Fruit fly (Drosophila melanogaster) whole organism, embryonic: ENCODE measurements around the gene cort.

Experiments
- Atf6 ChIP-seq: fragments of 200-800 bp; sonication (Bioruptor generic); IDR thresholded peaks from 2 replicates; pipeline ENCODE4 v1.3.6; 2022; ENCODE audit warnings: missing biosample characterization, missing genetic modification characterization
- Awh ChIP-seq: fragments of 200-800 bp; sonication (Bioruptor generic); IDR thresholded peaks from 2 replicates; pipeline ENCODE4, ENCODE4 v1.3.6; 2022; ENCODE audit warnings: missing biosample characterization, missing genetic modification characterization
- B-H1 ChIP-seq: fragments of 200-800 bp; sonication (Bioruptor generic); IDR thresholded peaks from 3 replicates; pipeline ENCODE4 v1.3.6; 2022; ENCODE audit warnings: missing biosample characterization, missing genetic modification characterization
- C15 ChIP-seq: fragments of 200-800 bp; sonication (Bioruptor generic); IDR thresholded peaks from 3 replicates; pipeline ENCODE4 v1.3.6; 2022; ENCODE audit warnings: missing biosample characterization, missing genetic modification characterization
- CG10366 ChIP-seq: fragments of 200-800 bp; sonication (Bioruptor generic); IDR thresholded peaks from 2 replicates; pipeline ENCODE4 v1.3.6; 2022; ENCODE audit warnings: missing biosample characterization, missing genetic modification characterization
- CG10979 ChIP-seq: fragments of 200-800 bp; sonication (Bioruptor generic); optimal IDR thresholded peaks from 2 replicates; lab custom pipeline; 2018; ENCODE audit warnings: missing biosample characterization, mild to moderate bottlenecking, missing genetic modification characterization, moderate library complexity
- CG11504 ChIP-seq: fragments of 200-800 bp; sonication (Bioruptor generic); optimal IDR thresholded peaks from 3 replicates; lab custom pipeline; 2019; ENCODE audit warnings: missing biosample characterization, mild to moderate bottlenecking, missing genetic modification characterization, moderate library complexity
- CG12219 ChIP-seq: fragments of 200-800 bp; sonication (Bioruptor generic); optimal IDR thresholded peaks from 3 replicates; lab custom pipeline; 2018; ENCODE audit warnings: missing biosample characterization, mild to moderate bottlenecking, missing genetic modification characterization
- CG17568 ChIP-seq: fragments of 200-800 bp; sonication (Bioruptor generic); optimal IDR thresholded peaks from 2 replicates; lab custom pipeline; 2018; ENCODE audit warnings: missing biosample characterization, mild to moderate bottlenecking, missing genetic modification characterization, moderate library complexity
- CG17612 ChIP-seq: fragments of 200-800 bp; sonication (Bioruptor generic); IDR thresholded peaks from 2 replicates; pipeline ENCODE4 v1.3.6; 2022; ENCODE audit warnings: missing biosample characterization, missing genetic modification characterization
- CG1832 ChIP-seq: fragments of 200-800 bp; sonication (Bioruptor generic); optimal IDR thresholded peaks from 2 replicates; lab custom pipeline; 2017; ENCODE audit warnings: missing biosample characterization, mild to moderate bottlenecking, missing genetic modification characterization, inconsistent platforms
- CG18599 ChIP-seq: fragments of 200-800 bp; sonication (Bioruptor generic); optimal IDR thresholded peaks from 3 replicates; lab custom pipeline; 2017; ENCODE audit warnings: missing biosample characterization, missing genetic modification characterization, mild to moderate bottlenecking, moderate library complexity, missing genetic modification reagents
- CG2202 ChIP-seq: fragments of 200-800 bp; sonication (Bioruptor generic); optimal IDR thresholded peaks from 2 replicates; lab custom pipeline; 2018; ENCODE audit warnings: missing biosample characterization, mild to moderate bottlenecking, missing genetic modification characterization
- CG31388 ChIP-seq: fragments of 200-800 bp; sonication (Bioruptor generic); optimal IDR thresholded peaks from 2 replicates; lab custom pipeline; 2016; ENCODE audit warnings: missing biosample characterization, missing genetic modification characterization
- CG42726 ChIP-seq: fragments of 200-800 bp; sonication (Bioruptor generic); IDR thresholded peaks from 2 replicates; pipeline ENCODE4 v1.3.6; 2022; ENCODE audit warnings: missing biosample characterization, missing genetic modification characterization; ENCODE audit not compliant: partially characterized antibody
- CG4854 ChIP-seq: fragments of 200-800 bp; sonication (Bioruptor generic); optimal IDR thresholded peaks from 2 replicates; lab custom pipeline; 2016; ENCODE audit warnings: missing biosample characterization, missing genetic modification characterization, inconsistent platforms
- CG5180 ChIP-seq: fragments of 200-800 bp; sonication (Bioruptor generic); optimal IDR thresholded peaks from 3 replicates; lab custom pipeline; 2017; ENCODE audit warnings: missing biosample characterization, missing genetic modification characterization, mild to moderate bottlenecking, moderate library complexity, missing genetic modification reagents
- CG7271 ChIP-seq: fragments of 200-800 bp; sonication (Bioruptor generic); optimal IDR thresholded peaks from 2 replicates; lab custom pipeline; 2018; ENCODE audit warnings: missing biosample characterization, mild to moderate bottlenecking, missing genetic modification characterization, moderate library complexity
- CG7372 ChIP-seq: fragments of 200-800 bp; sonication (Bioruptor generic); IDR thresholded peaks from 2 replicates; pipeline ENCODE4 v1.3.6; 2022; ENCODE audit warnings: missing biosample characterization, missing genetic modification characterization
- CG8478 ChIP-seq: fragments of >200 bp; optimal IDR thresholded peaks from 2 replicates; lab custom pipeline; 2018
- CG8765 ChIP-seq: fragments of 200-800 bp; sonication (Bioruptor generic); IDR thresholded peaks from 2 replicates; pipeline ENCODE4 v1.3.6; 2022; ENCODE audit warnings: missing biosample characterization, missing genetic modification characterization
- Camta ChIP-seq: fragments of 200-800 bp; sonication (Bioruptor generic); optimal IDR thresholded peaks from 2 replicates; lab custom pipeline; 2016; ENCODE audit warnings: missing biosample characterization, missing genetic modification characterization
- CkIIα-i1 ChIP-seq: fragments of 200-800 bp; sonication (Bioruptor generic); IDR thresholded peaks from 2 replicates; pipeline ENCODE4 v1.3.6; 2022; ENCODE audit warnings: missing biosample characterization, missing genetic modification characterization
- Eip74EF ChIP-seq, 2 experiments: fragments of 200-800 bp in 1 of 2; fragments of >200 bp in 1 of 2; sonication (Bioruptor generic) in 1 of 2; optimal IDR thresholded peaks; 2 replicates each; lab custom pipeline; 2017 to 2019; ENCODE audit warnings: missing biosample characterization in 2 of 2, missing genetic modification characterization in 2 of 2, mild to moderate bottlenecking in 1 of 2, moderate library complexity in 1 of 2
- GATAe ChIP-seq: fragments of 200-800 bp; sonication (Bioruptor generic); conservative IDR thresholded peaks from 2 replicates; pipeline ENCODE4 v1.3.6; 2022; ENCODE audit warnings: missing biosample characterization, missing genetic modification characterization
- Hr3 ChIP-seq: fragments of 200-800 bp; sonication (Bioruptor generic); optimal IDR thresholded peaks from 3 replicates; lab custom pipeline; 2016; ENCODE audit warnings: missing biosample characterization, missing genetic modification characterization
- Lhr ChIP-seq: fragments of 200-800 bp; sonication (Bioruptor generic); optimal IDR thresholded peaks from 3 replicates; lab custom pipeline; 2017; ENCODE audit warnings: mild to moderate bottlenecking, missing biosample characterization, missing genetic modification reagents, missing genetic modification characterization
- NC2α ChIP-seq: fragments of 200-800 bp; sonication (Bioruptor generic); optimal IDR thresholded peaks from 2 replicates; lab custom pipeline; 2016; ENCODE audit warnings: missing biosample characterization, missing genetic modification characterization
- Opbp ChIP-seq: fragments of 200-800 bp; sonication (Bioruptor generic); IDR thresholded peaks from 3 replicates; pipeline ENCODE4 v1.3.6; 2022; ENCODE audit warnings: missing biosample characterization, missing genetic modification characterization; ENCODE audit not compliant: partially characterized antibody
- PHDP ChIP-seq: fragments of 200-800 bp; sonication (Bioruptor generic); optimal IDR thresholded peaks from 3 replicates; lab custom pipeline; 2018; ENCODE audit warnings: missing biosample characterization, mild to moderate bottlenecking, missing genetic modification characterization, moderate library complexity
- Rx ChIP-seq: fragments of 200-800 bp; sonication (Bioruptor generic); IDR thresholded peaks from 2 replicates; pipeline ENCODE4 v1.3.6; 2022; ENCODE audit warnings: missing biosample characterization, missing genetic modification characterization
- Sin3A ChIP-seq: fragments of >200 bp; optimal IDR thresholded peaks from 2 replicates; lab custom pipeline; 2018
- ap ChIP-seq: fragments of 200-800 bp; sonication (Bioruptor generic); IDR thresholded peaks from 2 replicates; pipeline ENCODE4 v1.3.6; 2022; ENCODE audit warnings: missing biosample characterization, missing genetic modification characterization
- bowl ChIP-seq: fragments of 200-800 bp; sonication (Bioruptor generic); IDR thresholded peaks from 2 replicates; pipeline ENCODE4 v1.3.6; 2022; ENCODE audit warnings: missing biosample characterization, missing genetic modification characterization
- chn ChIP-seq: fragments of 200-800 bp; sonication (Bioruptor generic); optimal IDR thresholded peaks from 2 replicates; lab custom pipeline; 2016; ENCODE audit warnings: missing biosample characterization, missing genetic modification characterization
- disco-r ChIP-seq: fragments of 200-800 bp; sonication (Bioruptor generic); optimal IDR thresholded peaks from 2 replicates; lab custom pipeline; 2016; ENCODE audit warnings: missing biosample characterization, missing genetic modification characterization
- ems ChIP-seq: fragments of 200-800 bp; sonication (Bioruptor generic); optimal IDR thresholded peaks from 3 replicates; lab custom pipeline; 2016; ENCODE audit warnings: missing biosample characterization, missing genetic modification characterization
- en ChIP-seq: fragments of 200-800 bp; sonication (Bioruptor generic); optimal IDR thresholded peaks from 2 replicates; lab custom pipeline; 2016; ENCODE audit warnings: missing biosample characterization, missing genetic modification characterization
- ewg ChIP-seq: fragments of 200-800 bp; sonication (Bioruptor generic); optimal IDR thresholded peaks from 3 replicates; lab custom pipeline; 2017; ENCODE audit warnings: mild to moderate bottlenecking, missing biosample characterization, missing genetic modification reagents, missing genetic modification characterization
- fd3F ChIP-seq: fragments of 200-800 bp; sonication (Bioruptor generic); optimal IDR thresholded peaks from 2 replicates; lab custom pipeline; 2018; ENCODE audit warnings: missing biosample characterization, mild to moderate bottlenecking, missing genetic modification characterization, moderate library complexity
- fru ChIP-seq: fragments of >200 bp; optimal IDR thresholded peaks from 2 replicates; lab custom pipeline; 2017
- gfzf ChIP-seq: fragments of 200-800 bp; sonication (Bioruptor generic); optimal IDR thresholded peaks from 2 replicates; lab custom pipeline; 2016; ENCODE audit warnings: missing biosample characterization, mild to moderate bottlenecking, missing genetic modification characterization, moderate library complexity
- grn ChIP-seq: fragments of 200-800 bp; sonication (Bioruptor generic); optimal IDR thresholded peaks from 3 replicates; lab custom pipeline; 2017; ENCODE audit warnings: missing biosample characterization, missing genetic modification characterization
- gsb ChIP-seq: fragments of 200-800 bp; sonication (Bioruptor generic); IDR thresholded peaks from 2 replicates; pipeline ENCODE4 v1.3.6; 2022; ENCODE audit warnings: missing biosample characterization, missing genetic modification characterization
- gt ChIP-seq: fragments of 200-800 bp; sonication (Bioruptor generic); IDR thresholded peaks from 2 replicates; pipeline ENCODE4 v1.3.6; 2022; ENCODE audit warnings: missing biosample characterization, missing genetic modification characterization
- nau ChIP-seq: fragments of 200-800 bp; sonication (Bioruptor generic); optimal IDR thresholded peaks from 3 replicates; lab custom pipeline; 2017; ENCODE audit warnings: missing biosample characterization, mild to moderate bottlenecking, missing genetic modification characterization, missing genetic modification reagents
- p53 ChIP-seq: fragments of 200-800 bp; sonication (Bioruptor generic); optimal IDR thresholded peaks from 2 replicates; lab custom pipeline; 2016; ENCODE audit warnings: missing biosample characterization, missing genetic modification characterization
- pb ChIP-seq: fragments of 200-800 bp; sonication (Bioruptor generic); optimal IDR thresholded peaks from 3 replicates; lab custom pipeline; 2016; ENCODE audit warnings: missing biosample characterization, missing genetic modification characterization
- pros ChIP-seq: fragments of 200-800 bp; sonication (Bioruptor generic); optimal IDR thresholded peaks from 3 replicates; lab custom pipeline; 2019; ENCODE audit warnings: missing biosample characterization, mild to moderate bottlenecking, missing genetic modification characterization, moderate library complexity
- sim ChIP-seq: fragments of 200-800 bp; sonication (Bioruptor generic); IDR thresholded peaks from 2 replicates; pipeline ENCODE4 v1.3.6; 2022; ENCODE audit warnings: missing biosample characterization, missing genetic modification characterization
- tll ChIP-seq, 2 experiments: fragments of 200-800 bp in 1 of 2; fragments of >200 bp in 1 of 2; sonication (Bioruptor generic) in 1 of 2; optimal IDR thresholded peaks; 2 replicates each; lab custom pipeline; 2017 to 2019; ENCODE audit warnings: missing biosample characterization in 2 of 2, missing genetic modification characterization in 2 of 2, mild to moderate bottlenecking in 1 of 2, moderate library complexity in 1 of 2
- ttk ChIP-seq: fragments of 200-800 bp; sonication (Bioruptor generic); IDR thresholded peaks from 2 replicates; pipeline ENCODE4 v2.1.2; 2022; ENCODE audit warnings: missing biosample characterization, missing genetic modification characterization
- unpg ChIP-seq: fragments of 200-800 bp; sonication (Bioruptor generic); optimal IDR thresholded peaks from 3 replicates; lab custom pipeline; 2018; ENCODE audit warnings: missing biosample characterization, mild to moderate bottlenecking, missing genetic modification characterization, moderate library complexity

Gene cort

dm6 chr2L:6700742-6701141 lies 24.3 kb upstream of the cort start (continued):
- TF ChIP-seq CG11504 (tag; lab: Kevin White, UChicago) (no peak), CG5180 (peak; percentile 7), ems (GFP tag; lab: Kevin White, UChicago) (no peak), GATAe (GFP tag; lab: Robert Waterston, UW) (no peak), fd3F (GFP tag; lab: Kevin White, UChicago) (no peak), sim (no peak), tll (GFP tag; optimal IDR thresholded peaks at IDR 0.05; lab: Kevin White, UChicago) (peak in 1 of 2 experiments; percentile 99), ttk (GFP tag; lab: Robert Waterston, UW) (no peak), ap (GFP tag; lab: Robert Waterston, UW) (no peak), Awh (no peak), CG42726 (GFP tag; lab: Robert Waterston, UW) (no peak), CG4854 (no peak), Hr3 (no peak), unpg (GFP tag; lab: Kevin White, UChicago) (peak; percentile 7), pros (GFP tag; lab: Kevin White, UChicago) (no peak), NC2α (GFP tag; lab: Kevin White, UChicago) (peak; percentile 62), CG17612 (GFP tag; lab: Robert Waterston, UW) (no peak), gt (GFP tag; lab: Robert Waterston, UW) (no peak), grn (GFP tag; lab: Kevin White, UChicago) (peak; percentile 14), ewg (GFP tag; lab: Kevin White, UChicago) (no peak), Camta (GFP tag; lab: Kevin White, UChicago) (peak; percentile 30), Lhr (GFP tag; lab: Kevin White, UChicago) (peak; percentile 25), Sin3A (lab: Kevin White, UChicago) (no peak), CkIIα-i1 (GFP tag; lab: Robert Waterston, UW) (no peak), Eip74EF (GFP tag; optimal IDR thresholded peaks at IDR 0.05; lab: Kevin White, UChicago) (no peak), Opbp (no peak), CG7372 (GFP tag; lab: Robert Waterston, UW) (no peak), CG31388 (GFP tag; lab: Kevin White, UChicago) (no peak), gsb (GFP tag; lab: Robert Waterston, UW) (no peak), pb (GFP tag; lab: Kevin White, UChicago) (no peak), CG2202 (peak; percentile 80), bowl (GFP tag; lab: Robert Waterston, UW) (no peak), CG8478 (no peak), Rx (GFP tag; lab: Robert Waterston, UW) (no peak), nau (GFP tag; lab: Kevin White, UChicago) (no peak), p53 (no peak), disco-r (GFP tag; lab: Kevin White, UChicago) (no peak), CG12219 (GFP tag; lab: Kevin White, UChicago) (peak; percentile 27), gfzf (GFP tag; lab: Kevin White, UChicago) (no peak), CG18599 (GFP tag; lab: Kevin White, UChicago) (no peak), CG10366 (GFP tag; lab: Robert Waterston, UW) (no peak), en (GFP tag; lab: Kevin White, UChicago) (peak; percentile 30), CG8765 (GFP tag; lab: Robert Waterston, UW) (no peak), Atf6 (no peak), B-H1 (no peak), chn (GFP tag; lab: Kevin White, UChicago) (no peak), fru (lab: Kevin White, UChicago) (no peak), CG17568 (GFP tag; lab: Kevin White, UChicago) (peak; percentile 67), C15 (no peak), CG7271 (tag; lab: Kevin White, UChicago) (peak; percentile 80), CG10979 (peak; percentile 2), CG1832 (GFP tag; lab: Kevin White, UChicago) (no peak), PHDP (tag; lab: Kevin White, UChicago) (peak; percentile 29)
